Fruit fly (Drosophila melanogaster): Measurements from ENCODE around the gene CG5885.

CG5885 gene

DNA sequence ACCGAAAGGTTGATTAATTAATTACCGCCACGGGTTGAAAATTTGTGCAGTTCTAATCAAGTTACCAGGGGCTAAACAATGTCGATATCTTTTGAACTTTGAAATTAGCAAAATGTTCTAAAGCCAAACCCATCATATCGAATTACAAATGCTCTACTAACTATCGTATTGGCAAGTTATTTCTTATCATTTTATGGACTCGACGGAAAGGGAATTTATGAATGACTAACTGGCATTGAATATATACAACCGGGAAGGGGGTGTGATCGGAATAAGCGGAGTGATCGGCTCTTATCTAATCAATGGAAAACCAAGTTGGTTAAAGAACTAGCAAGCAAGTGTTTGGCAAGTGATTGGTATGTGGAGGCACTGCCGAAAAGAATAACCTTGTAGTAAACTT is 25.4 kb upstream of the CG5885 start:
- no peak for TF ChIP-seq CTCF (optimal IDR thresholded peaks at IDR 0.05)
- no peak for TF ChIP-seq CG8478 (optimal IDR thresholded peaks at IDR 0.05)

DNA sequence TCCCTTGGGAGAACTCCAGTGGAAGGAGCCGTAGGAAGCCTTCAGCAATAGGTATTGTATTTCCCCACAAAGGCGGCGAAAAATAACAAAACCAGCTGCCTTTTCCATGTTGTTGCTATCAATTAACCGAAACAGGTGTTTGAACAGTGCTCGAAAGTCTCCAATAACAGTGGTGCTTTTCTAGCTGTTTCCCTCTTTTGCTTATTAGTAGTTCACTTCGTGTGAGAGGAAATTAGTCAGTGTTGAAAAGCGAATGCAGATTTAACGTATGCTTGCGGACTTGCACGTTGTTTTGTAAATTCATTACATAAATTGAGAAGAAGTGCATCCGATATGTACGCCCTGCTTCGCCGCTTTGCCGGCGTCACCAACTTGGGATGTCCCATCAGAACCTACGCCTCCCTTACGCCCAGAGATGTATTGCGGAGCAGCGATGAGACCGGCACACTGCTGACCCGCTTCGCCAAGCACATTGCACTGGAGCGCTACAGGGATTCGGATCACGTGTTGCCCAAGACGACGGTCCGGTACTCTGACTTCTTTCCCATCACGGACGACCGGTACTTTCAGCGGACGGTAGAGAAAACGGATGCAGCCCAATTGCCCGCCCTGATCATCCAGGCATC is 20.6 kb upstream of the CG5885 start, which contains the start of the genes Datp and CG4619:
Gene Datp, minus strand, starts transcription at position 160 of the 626 bp plus-strand sequence.
Gene CG4619, plus strand, starts transcription at position 233 of the 626 bp plus-strand sequence.
- no peak for TF ChIP-seq CTCF (optimal IDR thresholded peaks at IDR 0.05)
- TF ChIP-seq CG8478 (optimal IDR thresholded peaks at IDR 0.05) = no peak

DNA sequence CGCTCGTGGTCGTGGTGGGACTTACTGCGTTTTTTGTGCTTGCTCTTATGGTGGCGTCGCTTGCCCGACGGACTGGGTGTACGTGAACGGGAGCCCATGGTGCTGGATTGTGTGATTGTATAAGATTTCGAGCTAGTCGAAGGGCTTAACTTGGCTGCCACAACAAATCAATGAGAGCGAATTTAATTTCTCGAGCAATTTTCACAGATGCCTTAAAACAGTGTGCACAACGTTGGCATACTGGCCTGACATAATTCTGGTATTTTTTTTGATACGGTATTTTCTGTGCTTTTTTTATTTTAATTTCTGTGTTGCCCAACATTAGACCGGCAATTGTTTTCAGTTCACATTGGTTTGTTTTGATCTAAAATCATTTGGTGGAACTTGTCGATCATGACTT is 19.8 kb upstream of the CG5885 start, which contains the start of gene Arglu1:
Gene Arglu1, minus strand, starts transcription at position 227 of the 400 bp plus-strand sequence.
- TF ChIP-seq CTCF (optimal IDR thresholded peaks at IDR 0.05) = no peak
- no peak for TF ChIP-seq CG8478 (optimal IDR thresholded peaks at IDR 0.05)

DNA sequence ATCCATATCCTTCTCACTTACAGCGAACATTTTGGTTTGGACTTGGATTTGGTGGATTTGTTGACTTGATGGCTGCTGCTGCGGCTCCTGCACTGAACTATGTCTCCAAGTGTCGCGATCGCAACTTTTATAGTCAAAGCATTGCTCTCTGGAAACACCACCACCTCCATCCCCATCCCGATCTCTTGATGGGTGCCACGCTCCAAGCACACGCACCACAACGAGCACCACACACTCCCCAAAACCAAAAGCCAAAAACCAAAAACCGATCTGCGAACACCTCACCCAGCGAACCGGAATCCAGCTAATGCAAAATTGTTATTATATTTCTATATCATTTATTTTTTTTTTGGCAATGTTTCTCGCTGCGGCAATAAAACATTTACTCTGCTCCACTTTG is 14.9 kb upstream of the CG5885 start, which contains the start of gene Cpr30F:
Gene Cpr30F, minus strand, starts transcription at position 101 of the 400 bp plus-strand sequence.
- no peak for TF ChIP-seq CTCF (optimal IDR thresholded peaks at IDR 0.05)
- TF ChIP-seq CG8478 (optimal IDR thresholded peaks at IDR 0.05) = no peak

DNA sequence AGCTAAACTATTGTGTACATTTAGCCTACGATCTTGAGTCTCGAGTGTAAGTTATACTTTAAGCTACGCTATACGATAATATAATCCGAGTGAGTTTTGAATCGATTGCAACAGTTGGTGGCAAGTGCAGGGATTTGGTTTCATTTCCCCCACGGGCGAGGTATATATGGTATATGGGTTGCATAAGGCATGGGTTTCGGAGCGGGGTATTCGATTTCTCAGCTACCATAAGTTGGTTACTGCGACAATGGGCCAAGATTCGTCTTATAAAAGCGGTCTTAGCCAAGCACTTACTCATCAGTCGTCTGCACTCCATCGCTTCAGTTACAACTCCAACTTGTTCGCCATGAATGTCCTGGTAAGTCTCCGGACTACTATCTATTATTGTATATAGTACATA is 12.2 kb upstream of the CG5885 start, which contains the start of gene CG42367:
Gene CG42367, plus strand, starts transcription at position 301 of the 400 bp plus-strand sequence.
- TF ChIP-seq CG8478 (optimal IDR thresholded peaks at IDR 0.05) (no peak), CTCF (optimal IDR thresholded peaks at IDR 0.05) (no peak)

DNA sequence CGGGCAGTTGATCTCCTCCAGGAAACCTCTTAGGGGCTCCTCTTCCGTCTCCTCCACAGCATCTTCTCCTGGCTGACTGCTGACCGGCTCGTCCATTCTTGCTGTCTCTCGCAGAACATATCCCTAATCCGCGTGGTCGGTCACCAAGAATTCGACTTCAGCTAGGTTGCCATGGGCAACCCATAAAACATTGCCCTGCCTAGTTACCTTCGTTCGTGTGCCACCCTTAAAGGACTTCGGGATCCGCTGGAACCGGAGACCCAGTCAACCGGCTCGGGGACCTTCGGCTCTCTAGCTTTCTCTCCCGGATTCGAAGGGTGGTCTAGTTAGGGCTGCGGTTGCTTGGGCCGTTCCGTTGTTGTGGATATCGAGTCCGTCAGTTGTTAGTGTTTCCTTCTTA is 6.6 kb upstream of the CG5885 start, which contains the start of the genes TbCMF46 and CG42366:
Gene TbCMF46, minus strand, starts transcription at position 101 of the 400 bp plus-strand sequence.
Gene CG42366, plus strand, starts transcription at position 397 of the 400 bp plus-strand sequence.
- no peak for TF ChIP-seq CG8478 (optimal IDR thresholded peaks at IDR 0.05)
- TF ChIP-seq CTCF (optimal IDR thresholded peaks at IDR 0.05) = no peak

DNA sequence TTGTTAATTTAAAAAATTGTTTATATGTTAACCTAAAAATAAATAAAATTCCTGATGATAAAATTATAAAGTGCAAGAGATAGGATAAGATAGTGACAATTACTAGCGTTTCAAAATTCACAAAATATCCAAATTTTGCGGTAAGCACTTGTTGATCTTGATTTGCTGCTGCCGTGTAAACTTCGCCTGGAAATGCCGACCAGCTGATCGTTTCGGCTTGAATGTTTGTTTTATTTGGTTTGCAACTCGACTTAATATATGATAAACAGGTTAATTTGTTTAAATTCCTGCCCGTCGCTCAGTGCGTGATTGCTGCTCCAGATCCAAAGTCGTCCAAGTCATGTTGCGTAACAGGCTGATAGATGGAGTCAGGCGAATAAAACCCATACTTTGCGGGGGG is 3.3 kb upstream of the CG5885 start, which contains the start of gene CG4592:
Gene CG4592, plus strand, starts transcription at position 233 of the 400 bp plus-strand sequence.
- no peak for TF ChIP-seq CG8478 (optimal IDR thresholded peaks at IDR 0.05)
- no peak for TF ChIP-seq CTCF (optimal IDR thresholded peaks at IDR 0.05)

DNA sequence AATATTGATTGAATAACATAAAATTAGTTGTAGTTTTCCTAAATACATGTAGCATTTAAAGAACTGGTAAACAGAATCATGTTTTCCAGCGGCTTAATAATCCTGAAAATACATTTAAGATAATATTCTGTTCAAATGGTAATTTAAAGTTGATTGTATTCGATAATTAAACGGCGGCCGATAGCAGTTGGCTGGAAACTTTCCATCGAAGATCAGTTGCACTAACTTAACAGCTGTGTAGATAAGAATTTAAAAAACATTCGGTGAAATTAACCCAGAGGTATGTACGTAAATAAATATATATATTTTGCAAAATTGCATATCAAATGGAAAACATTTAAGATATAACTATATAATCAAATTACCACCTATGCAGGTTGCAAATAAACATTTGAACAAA is 1.8 kb upstream of the CG5885 start, which contains the start of gene CG4594:
Gene CG4594, plus strand, starts transcription at position 212 of the 400 bp plus-strand sequence.
- TF ChIP-seq CTCF (optimal IDR thresholded peaks at IDR 0.05) (no peak), CG8478 (optimal IDR thresholded peaks at IDR 0.05) (no peak)

DNA sequence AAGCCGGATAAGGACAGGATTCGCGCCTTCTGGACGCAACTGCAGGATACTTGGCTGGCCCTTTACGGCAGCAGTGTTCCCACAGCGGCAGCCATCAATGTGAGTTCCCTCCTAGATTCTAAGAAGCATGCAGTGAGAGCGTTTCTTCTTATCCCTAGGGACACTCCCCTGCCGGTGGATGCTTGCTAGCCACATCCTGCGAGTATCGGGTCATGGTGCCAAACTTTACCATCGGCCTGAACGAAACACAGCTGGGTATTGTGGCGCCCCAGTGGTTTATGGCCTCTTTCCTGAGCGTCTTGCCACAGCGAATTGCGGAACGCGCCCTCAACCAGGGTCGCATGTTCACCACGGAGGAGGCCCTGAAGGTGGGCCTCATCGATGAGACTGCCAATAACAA is 1.1 kb upstream of the CG5885 start:
- no peak for TF ChIP-seq CTCF (optimal IDR thresholded peaks at IDR 0.05)
- TF ChIP-seq CG8478 (optimal IDR thresholded peaks at IDR 0.05) = no peak

DNA sequence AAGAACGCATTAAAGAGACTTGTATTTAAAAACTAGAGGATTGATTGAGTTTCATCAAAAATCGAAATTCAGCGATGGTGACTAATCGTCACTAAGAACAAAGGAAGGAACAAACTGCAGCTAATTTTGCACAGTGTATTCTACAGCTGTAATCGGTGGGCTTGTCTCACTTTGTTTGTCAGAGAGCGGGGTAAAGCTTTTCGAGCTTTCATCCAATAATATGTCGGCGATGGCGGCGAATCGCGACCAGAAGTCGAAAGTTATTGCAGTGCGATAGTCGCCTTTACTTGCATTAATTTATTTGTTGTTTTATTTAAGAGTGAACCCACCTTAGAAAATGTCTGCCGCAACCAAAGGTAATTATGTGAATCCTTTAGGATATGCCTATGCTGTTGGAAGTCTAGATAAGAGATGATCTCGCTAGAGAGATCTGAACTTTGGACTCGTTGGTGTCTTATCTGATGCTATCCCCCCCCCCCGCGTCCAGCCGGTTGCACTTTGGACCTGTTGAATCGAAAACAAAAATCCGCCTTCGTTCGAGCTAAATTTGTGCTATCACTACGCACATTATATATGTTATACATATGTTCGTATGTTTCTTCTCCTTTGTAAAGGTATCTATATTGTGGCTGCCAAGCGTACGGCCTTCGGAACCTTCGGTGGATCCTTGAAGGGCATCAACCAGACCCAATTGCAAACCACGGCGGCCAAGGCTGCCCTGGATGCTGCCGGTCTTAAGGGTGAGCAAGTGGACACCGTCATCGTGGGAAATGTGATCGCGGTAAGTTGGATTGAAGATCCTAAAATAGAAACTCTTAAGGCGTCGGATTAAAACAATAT is 2.9 kb downstream of the CG5885 start, which contains the start of gene yip2:
Gene yip2, plus strand, starts transcription at position 243 of the 840 bp plus-strand sequence.
- no peak for TF ChIP-seq CTCF (optimal IDR thresholded peaks at IDR 0.05)
- TF ChIP-seq CG8478 (optimal IDR thresholded peaks at IDR 0.05) = no peak

DNA sequence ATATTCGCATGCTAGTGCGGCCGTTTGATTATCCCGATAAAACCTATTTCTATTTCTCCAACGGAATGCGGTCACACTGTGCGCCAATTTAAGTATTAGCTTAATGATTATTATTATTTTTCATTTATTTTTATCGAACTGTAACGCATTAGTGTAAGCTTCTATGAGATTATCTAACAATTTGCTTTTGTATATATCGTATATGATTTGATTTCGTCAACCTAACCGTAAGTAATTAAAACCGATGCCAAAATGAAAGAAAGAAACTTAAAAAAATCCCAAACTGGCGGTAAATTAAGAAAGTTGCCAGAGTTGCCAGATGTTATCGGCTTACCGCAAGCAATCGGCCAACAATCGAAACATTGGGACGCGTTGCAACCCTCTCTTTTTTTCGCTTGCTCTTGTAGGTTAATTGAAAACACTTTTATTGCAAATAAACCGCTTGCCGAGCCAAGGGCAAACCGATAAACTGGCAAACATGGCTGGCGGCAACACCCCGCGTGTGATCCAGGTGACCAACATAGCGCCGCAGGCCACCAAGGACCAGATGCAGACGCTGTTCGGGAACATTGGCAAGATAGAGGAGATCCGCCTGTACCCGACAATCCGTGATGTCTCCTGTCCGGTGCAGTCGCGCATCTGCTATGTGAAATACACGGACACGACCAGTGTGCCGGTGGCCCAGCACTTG is 5.4 kb downstream of the CG5885 start, which contains the start of the genes Etl1 and Srp54:
Gene Etl1, minus strand, starts transcription at position 39 of the 691 bp plus-strand sequence.
Gene Srp54, plus strand, starts transcription at position 342 of the 691 bp plus-strand sequence.
- TF ChIP-seq CG8478 (optimal IDR thresholded peaks at IDR 0.05) (no peak), CTCF (optimal IDR thresholded peaks at IDR 0.05) (no peak)

DNA sequence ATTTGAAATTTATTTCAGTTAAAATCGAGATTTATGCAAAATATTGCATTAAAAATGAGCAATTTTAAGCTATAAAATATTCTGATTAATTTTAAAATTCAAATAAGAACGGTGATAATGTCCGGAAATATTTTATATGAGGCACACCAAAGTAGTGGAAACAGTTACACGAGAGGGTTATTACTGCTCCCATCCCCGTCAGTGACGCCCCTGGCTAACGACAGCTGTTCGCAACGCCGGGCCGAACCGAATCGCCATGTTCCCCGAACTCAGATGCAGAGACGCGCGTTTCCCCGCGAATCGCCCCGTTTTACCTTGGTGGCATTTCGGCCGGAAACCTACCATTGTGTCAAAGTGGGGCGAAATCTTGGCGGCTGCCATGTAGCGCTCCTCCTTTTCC is 6.3 kb downstream of the CG5885 start:
- TF ChIP-seq CTCF (optimal IDR thresholded peaks at IDR 0.05) (no peak), CG8478 (optimal IDR thresholded peaks at IDR 0.05) (no peak)

DNA sequence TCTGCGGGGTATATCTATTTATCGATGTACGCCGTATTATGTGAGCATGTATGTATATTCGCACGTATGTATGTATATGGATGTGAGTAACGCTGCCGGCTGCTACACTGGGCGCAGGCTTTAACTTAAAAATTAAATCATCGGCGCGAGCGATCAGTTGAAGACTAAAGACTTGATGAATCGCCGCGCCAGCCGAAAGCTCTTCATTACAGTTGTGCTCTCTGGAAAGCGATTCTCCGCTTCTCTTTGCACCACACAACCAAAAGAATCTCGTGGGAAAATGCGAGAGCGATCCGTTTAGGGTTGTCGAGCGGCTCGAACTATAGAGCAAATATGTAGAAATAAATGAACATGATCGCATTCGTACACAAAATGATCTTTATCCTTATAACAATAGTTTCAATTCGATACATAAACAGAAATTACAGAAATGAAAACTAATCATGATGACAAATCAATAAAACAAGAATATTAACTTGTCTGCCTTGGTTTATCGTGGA is 9.6 kb downstream of the CG5885 start, which contains the start of gene CG13124:
Gene CG13124, minus strand, starts transcription at position 166 of the 500 bp plus-strand sequence.
- TF ChIP-seq CG8478 (optimal IDR thresholded peaks at IDR 0.05) (no peak), CTCF (optimal IDR thresholded peaks at IDR 0.05) (no peak)
